Fruit fly (Drosophila melanogaster) whole organism, embryonic: ENCODE measurements around the gene CG13965.

Experiments
- B-H2 ChIP-seq: fragments of 200-800 bp; sonication (Bioruptor generic); optimal IDR thresholded peaks from 2 replicates; lab custom pipeline; 2018; ENCODE audit warnings: missing biosample characterization, mild to moderate bottlenecking, missing genetic modification characterization
- CG11093 ChIP-seq: fragments of 200-800 bp; sonication (Bioruptor generic); IDR thresholded peaks from 3 replicates; pipeline ENCODE4 v1.3.6; 2022; ENCODE audit warnings: missing biosample characterization, missing genetic modification characterization
- CG13775 ChIP-seq: fragments of 200-800 bp; sonication (Bioruptor generic); optimal IDR thresholded peaks from 3 replicates; lab custom pipeline; 2017; ENCODE audit warnings: missing biosample characterization, mild to moderate bottlenecking, missing genetic modification characterization
- CG15479 ChIP-seq: fragments of 200-800 bp; sonication (Bioruptor generic); optimal IDR thresholded peaks from 3 replicates; lab custom pipeline; 2019; ENCODE audit warnings: missing biosample characterization, mild to moderate bottlenecking, missing genetic modification characterization, moderate library complexity
- CG1602 ChIP-seq: fragments of 200-800 bp; sonication (Bioruptor generic); optimal IDR thresholded peaks from 3 replicates; lab custom pipeline; 2016; ENCODE audit warnings: missing biosample characterization, missing genetic modification characterization
- CG1647 ChIP-seq: fragments of 200-800 bp; sonication (Bioruptor generic); optimal IDR thresholded peaks from 3 replicates; lab custom pipeline; 2016; ENCODE audit warnings: missing biosample characterization, missing genetic modification characterization
- CG16813 ChIP-seq: fragments of 200-800 bp; sonication (Bioruptor generic); IDR thresholded peaks from 3 replicates; pipeline ENCODE4 v1.3.6; 2022; ENCODE audit warnings: missing biosample characterization, missing genetic modification characterization; ENCODE audit not compliant: partially characterized antibody
- CG16815 ChIP-seq: fragments of 200-800 bp; sonication (Bioruptor generic); optimal IDR thresholded peaks from 3 replicates; lab custom pipeline; 2017; ENCODE audit warnings: missing biosample characterization, mild to moderate bottlenecking, missing genetic modification characterization
- CG17359 ChIP-seq: fragments of 200-800 bp; sonication (Bioruptor generic); optimal IDR thresholded peaks from 3 replicates; lab custom pipeline; 2018; ENCODE audit warnings: missing biosample characterization, mild to moderate bottlenecking, missing genetic modification characterization, moderate library complexity
- CG17568 ChIP-seq: fragments of 200-800 bp; sonication (Bioruptor generic); optimal IDR thresholded peaks from 2 replicates; lab custom pipeline; 2018; ENCODE audit warnings: missing biosample characterization, mild to moderate bottlenecking, missing genetic modification characterization, moderate library complexity
- CG17802 ChIP-seq: fragments of 200-800 bp; sonication (Bioruptor generic); optimal IDR thresholded peaks from 2 replicates; lab custom pipeline; 2018; ENCODE audit warnings: missing biosample characterization, mild to moderate bottlenecking, missing genetic modification characterization, moderate library complexity
- CG18011 ChIP-seq: fragments of 200-800 bp; sonication (Bioruptor generic); optimal IDR thresholded peaks from 2 replicates; lab custom pipeline; 2017; ENCODE audit warnings: missing biosample characterization, missing genetic modification characterization, mild to moderate bottlenecking, moderate library complexity, missing genotype
- CG18262 ChIP-seq: fragments of 200-800 bp; optimal IDR thresholded peaks from 3 replicates; lab custom pipeline; 2019; ENCODE audit warnings: missing biosample characterization, mild to moderate bottlenecking, missing genetic modification characterization, moderate library complexity
- CG18619 ChIP-seq: fragments of 200-800 bp; sonication (Bioruptor generic); optimal IDR thresholded peaks from 3 replicates; lab custom pipeline; 2017; ENCODE audit warnings: missing biosample characterization, mild to moderate bottlenecking, missing genetic modification characterization
- CG31388 ChIP-seq: fragments of 200-800 bp; sonication (Bioruptor generic); optimal IDR thresholded peaks from 2 replicates; lab custom pipeline; 2016; ENCODE audit warnings: missing biosample characterization, missing genetic modification characterization
- CG31441 ChIP-seq: fragments of 200-800 bp; sonication (Bioruptor generic); IDR thresholded peaks from 2 replicates; pipeline ENCODE4 v1.3.6; 2022; ENCODE audit warnings: missing biosample characterization, missing genetic modification characterization
- CG42726 ChIP-seq: fragments of 200-800 bp; sonication (Bioruptor generic); IDR thresholded peaks from 2 replicates; pipeline ENCODE4 v1.3.6; 2022; ENCODE audit warnings: missing biosample characterization, missing genetic modification characterization; ENCODE audit not compliant: partially characterized antibody
- CG5953 ChIP-seq: fragments of 200-800 bp; sonication (Bioruptor generic); IDR thresholded peaks from 2 replicates; pipeline ENCODE4 v1.3.6; 2022; ENCODE audit warnings: missing biosample characterization, missing genetic modification characterization
- CG6272 ChIP-seq: fragments of 200-800 bp; sonication (Bioruptor generic); IDR thresholded peaks from 2 replicates; pipeline ENCODE4 v1.3.6; 2022; ENCODE audit warnings: missing biosample characterization, missing genetic modification characterization
- CG6854 ChIP-seq: fragments of 200-800 bp; sonication (Bioruptor generic); optimal IDR thresholded peaks from 3 replicates; lab custom pipeline; 2017; ENCODE audit warnings: missing biosample characterization, mild to moderate bottlenecking, missing genetic modification characterization
- CG7987 ChIP-seq: fragments of 200-800 bp; sonication (Bioruptor generic); optimal IDR thresholded peaks from 2 replicates; lab custom pipeline; 2018; ENCODE audit warnings: missing biosample characterization, mild to moderate bottlenecking, missing genetic modification characterization, moderate library complexity
- CG8388 ChIP-seq: fragments of 200-800 bp; sonication (Bioruptor generic); optimal IDR thresholded peaks from 2 replicates; lab custom pipeline; 2019; ENCODE audit warnings: missing biosample characterization, mild to moderate bottlenecking, missing genetic modification characterization, moderate library complexity
- CG9609 ChIP-seq: fragments of 200-800 bp; sonication (Bioruptor generic); optimal IDR thresholded peaks from 3 replicates; lab custom pipeline; 2016; ENCODE audit warnings: missing biosample characterization, missing genetic modification characterization
- Dek ChIP-seq: fragments of 200-800 bp; sonication (Bioruptor generic); optimal IDR thresholded peaks from 3 replicates; lab custom pipeline; 2019; ENCODE audit warnings: missing biosample characterization, mild to moderate bottlenecking, missing genetic modification characterization, moderate library complexity
- Doc2 ChIP-seq: fragments of 200-800 bp; sonication (Bioruptor generic); IDR thresholded peaks from 2 replicates; pipeline ENCODE4 v1.3.6; 2022; ENCODE audit warnings: missing biosample characterization, missing genetic modification characterization
- Fer3 ChIP-seq: fragments of 200-800 bp; sonication (Bioruptor generic); optimal IDR thresholded peaks from 2 replicates; lab custom pipeline; 2018; ENCODE audit warnings: missing biosample characterization, mild to moderate bottlenecking, missing genetic modification characterization, moderate library complexity
- HmgD ChIP-seq: fragments of 200-800 bp; sonication (Bioruptor generic); optimal IDR thresholded peaks from 3 replicates; lab custom pipeline; 2016; ENCODE audit warnings: missing biosample characterization, missing genetic modification characterization
- Max ChIP-seq: fragments of 200-800 bp; sonication (Bioruptor generic); optimal IDR thresholded peaks from 2 replicates; lab custom pipeline; 2016; ENCODE audit warnings: missing biosample characterization, mild to moderate bottlenecking, missing genetic modification characterization
- Oli ChIP-seq: fragments of 200-800 bp; sonication (Bioruptor generic); optimal IDR thresholded peaks from 2 replicates; lab custom pipeline; 2018; ENCODE audit warnings: missing biosample characterization, mild to moderate bottlenecking, missing genetic modification characterization, moderate library complexity
- Optix ChIP-seq: fragments of 200-800 bp; sonication (Bioruptor generic); IDR thresholded peaks from 3 replicates; pipeline ENCODE4 v1.3.6; 2022; ENCODE audit warnings: missing biosample characterization, missing genetic modification characterization
- Pdp1 ChIP-seq, 2 experiments: fragments of 200-800 bp; sonication (Bioruptor generic); optimal IDR thresholded peaks; 3 replicates each; lab custom pipeline; 2016; ENCODE audit warnings: missing biosample characterization in 2 of 2, missing genetic modification characterization in 2 of 2, mild to moderate bottlenecking in 1 of 2, moderate library complexity in 1 of 2
- Rfx ChIP-seq: fragments of 200-800 bp; sonication (Bioruptor generic); IDR thresholded peaks from 2 replicates; pipeline ENCODE4 v1.3.6; 2022; ENCODE audit warnings: missing biosample characterization, missing genetic modification characterization
- Ssrp ChIP-seq: fragments of 200-800 bp; sonication (Bioruptor generic); optimal IDR thresholded peaks from 2 replicates; lab custom pipeline; 2018; ENCODE audit warnings: missing biosample characterization, mild to moderate bottlenecking, missing genetic modification characterization, moderate library complexity
- Trl ChIP-seq, 3 experiments: fragments of >200 bp in 2 of 3; fragments of 200-800 bp in 1 of 3; sonication (Bioruptor generic) in 1 of 3; optimal IDR thresholded peaks; 2 replicates in 1 of 3; 3 replicates in 2 of 3; lab custom pipeline; 2016 to 2017; ENCODE audit warnings: missing biosample characterization in 1 of 3, missing genetic modification characterization in 1 of 3
- YL-1 ChIP-seq: fragments of 200-800 bp; sonication (Bioruptor generic); optimal IDR thresholded peaks from 3 replicates; lab custom pipeline; 2017; ENCODE audit warnings: missing biosample characterization, mild to moderate bottlenecking, missing genetic modification characterization
- ap ChIP-seq: fragments of 200-800 bp; sonication (Bioruptor generic); IDR thresholded peaks from 2 replicates; pipeline ENCODE4 v1.3.6; 2022; ENCODE audit warnings: missing biosample characterization, missing genetic modification characterization
- ato ChIP-seq: fragments of 200-800 bp; sonication (Bioruptor generic); IDR thresholded peaks from 2 replicates; pipeline ENCODE4 v1.3.6; 2022; ENCODE audit warnings: missing biosample characterization, missing genetic modification characterization; ENCODE audit not compliant: partially characterized antibody
- bowl ChIP-seq: fragments of 200-800 bp; sonication (Bioruptor generic); IDR thresholded peaks from 2 replicates; pipeline ENCODE4 v1.3.6; 2022; ENCODE audit warnings: missing biosample characterization, missing genetic modification characterization
- cato ChIP-seq: fragments of 200-800 bp; sonication (Bioruptor generic); optimal IDR thresholded peaks from 2 replicates; lab custom pipeline; 2016; ENCODE audit warnings: missing biosample characterization, missing genetic modification characterization, borderline replicate concordance
- crol ChIP-seq: fragments of 200-800 bp; sonication (Bioruptor generic); IDR thresholded peaks from 2 replicates; pipeline ENCODE4 v1.3.6; 2022; ENCODE audit warnings: missing biosample characterization, missing genetic modification characterization
- eyg ChIP-seq: fragments of 200-800 bp; sonication (Bioruptor generic); optimal IDR thresholded peaks from 3 replicates; lab custom pipeline; 2016; ENCODE audit warnings: missing biosample characterization, missing genetic modification characterization
- fd96Cb ChIP-seq: fragments of 200-800 bp; sonication (Bioruptor generic); optimal IDR thresholded peaks from 2 replicates; lab custom pipeline; 2018; ENCODE audit warnings: missing biosample characterization, mild to moderate bottlenecking, missing genetic modification characterization, moderate library complexity
- grn ChIP-seq: fragments of 200-800 bp; sonication (Bioruptor generic); optimal IDR thresholded peaks from 3 replicates; lab custom pipeline; 2017; ENCODE audit warnings: missing biosample characterization, missing genetic modification characterization
- insv ChIP-seq, 2 experiments: fragments of 200-800 bp; sonication (Bioruptor generic); optimal IDR thresholded peaks; 3 replicates each; lab custom pipeline; 2016 to 2018; ENCODE audit warnings: missing biosample characterization in 2 of 2, missing genetic modification characterization in 2 of 2
- jing ChIP-seq: fragments of 200-800 bp; sonication (Bioruptor generic); optimal IDR thresholded peaks from 2 replicates; lab custom pipeline; 2018; ENCODE audit warnings: missing biosample characterization, mild to moderate bottlenecking, missing genetic modification characterization
- kah ChIP-seq: fragments of 200-800 bp; sonication (Bioruptor generic); optimal IDR thresholded peaks from 2 replicates; lab custom pipeline; 2018; ENCODE audit warnings: missing biosample characterization, mild to moderate bottlenecking, missing genetic modification characterization
- pros ChIP-seq: fragments of 200-800 bp; sonication (Bioruptor generic); optimal IDR thresholded peaks from 3 replicates; lab custom pipeline; 2019; ENCODE audit warnings: missing biosample characterization, mild to moderate bottlenecking, missing genetic modification characterization, moderate library complexity
- unpg ChIP-seq: fragments of 200-800 bp; sonication (Bioruptor generic); optimal IDR thresholded peaks from 3 replicates; lab custom pipeline; 2018; ENCODE audit warnings: missing biosample characterization, mild to moderate bottlenecking, missing genetic modification characterization, moderate library complexity
- zfh2 ChIP-seq: fragments of 200-800 bp; sonication (Bioruptor generic); optimal IDR thresholded peaks from 2 replicates; lab custom pipeline; 2016; ENCODE audit warnings: missing biosample characterization, missing genetic modification characterization

CG13965 gene

dm6 chr2L:19941352-19941851, 20.8 kb downstream of the CG13965 start (continued):
- peak; percentile 80 for TF ChIP-seq CG8388 (GFP tag; lab: Kevin White, UChicago)
- TF ChIP-seq CG7987 (GFP tag; lab: Kevin White, UChicago), result peak; percentile 39
- TF ChIP-seq kah (GFP tag; lab: Kevin White, UChicago), result peak; percentile 25
- no peak for TF ChIP-seq YL-1 (GFP tag; lab: Kevin White, UChicago)
- TF ChIP-seq Pdp1 (GFP tag; optimal IDR thresholded peaks at IDR 0.05; lab: Kevin White, UChicago), result peak; percentile 59 to 71
- TF ChIP-seq fd96Cb (tag; lab: Kevin White, UChicago), result peak; percentile 73
- no peak for TF ChIP-seq Max (GFP tag; lab: Kevin White, UChicago)
- TF ChIP-seq eyg (GFP tag; lab: Kevin White, UChicago), result no peak
- TF ChIP-seq unpg (GFP tag; lab: Kevin White, UChicago), result peak; percentile 82
- no peak for TF ChIP-seq CG31388 (GFP tag; lab: Kevin White, UChicago)
- TF ChIP-seq Dek (tag; lab: Kevin White, UChicago), result peak; percentile 79
- peak; percentile 78; the same call in 2 of the 3 replicates for TF ChIP-seq Optix
- TF ChIP-seq CG6854, result peak; percentile 45
- TF ChIP-seq ap, result peak; percentile 80
- no peak for TF ChIP-seq pros (GFP tag; lab: Kevin White, UChicago)
- peak; percentile 70 for TF ChIP-seq bowl (GFP tag; lab: Robert Waterston, UW)
- peak; percentile 80 for TF ChIP-seq CG13775 (GFP tag; lab: Kevin White, UChicago)
- TF ChIP-seq CG15479 (GFP tag; lab: Kevin White, UChicago), result no peak
- peak; percentile 89 for TF ChIP-seq CG9609 (GFP tag; lab: Kevin White, UChicago)
- peak; percentile 34; the same call in 1 of the 2 replicates for TF ChIP-seq crol
- no peak for TF ChIP-seq Trl (optimal IDR thresholded peaks at IDR 0.05; lab: Kevin White, UChicago)
- TF ChIP-seq Trl (GFP tag; optimal IDR thresholded peaks at IDR 0.05; lab: Kevin White, UChicago), result peak; percentile 83
- peak; percentile 89 for TF ChIP-seq CG11093 (GFP tag; lab: Robert Waterston, UW)
- TF ChIP-seq CG6272 (GFP tag; lab: Robert Waterston, UW), result peak; percentile 86
- peak; percentile 79 for TF ChIP-seq CG18619
- TF ChIP-seq B-H2 (GFP tag; lab: Kevin White, UChicago), result no peak
- TF ChIP-seq CG16815 (GFP tag; lab: Kevin White, UChicago), result peak; percentile 64
- peak in 1 of 2 experiments; percentile 11 for TF ChIP-seq insv (GFP tag; optimal IDR thresholded peaks at IDR 0.05; lab: Kevin White, UChicago)
- TF ChIP-seq CG42726, result no peak
- TF ChIP-seq CG17802 (tag; lab: Kevin White, UChicago), result peak; percentile 16
- peak; percentile 50; the same call in 1 of the 2 replicates for TF ChIP-seq Doc2 (GFP tag; lab: Robert Waterston, UW)
- no peak for TF ChIP-seq CG16813 (GFP tag; lab: Robert Waterston, UW)
- peak; percentile 85 for TF ChIP-seq Oli (tag; lab: Kevin White, UChicago)
- peak; percentile 35 for TF ChIP-seq CG18011 (GFP tag; lab: Kevin White, UChicago)
- peak; percentile 80 for TF ChIP-seq Fer3 (tag; lab: Kevin White, UChicago)
- peak; percentile 87 for TF ChIP-seq Rfx (GFP tag; lab: Robert Waterston, UW)
- peak; percentile 72 for TF ChIP-seq CG5953 (GFP tag; lab: Robert Waterston, UW)
- TF ChIP-seq Ssrp (tag; lab: Kevin White, UChicago), result peak; percentile 74
- peak; percentile 82 for TF ChIP-seq CG18262 (tag; lab: Kevin White, UChicago)
- TF ChIP-seq grn (GFP tag; lab: Kevin White, UChicago), result peak; percentile 28
- peak; percentile 76 for TF ChIP-seq cato
- TF ChIP-seq jing (GFP tag; lab: Kevin White, UChicago), result peak; percentile 72
- no peak for TF ChIP-seq ato (GFP tag; lab: Robert Waterston, UW)
- peak; percentile 68 for TF ChIP-seq HmgD (GFP tag; lab: Kevin White, UChicago)
- peak; percentile 82 for TF ChIP-seq CG17359 (tag; lab: Kevin White, UChicago)
- peak; percentile 75 for TF ChIP-seq CG1602 (GFP tag; lab: Kevin White, UChicago)
- TF ChIP-seq zfh2 (GFP tag; lab: Kevin White, UChicago), result peak; percentile 91
- TF ChIP-seq CG31441 (GFP tag; lab: Robert Waterston, UW), result peak; percentile 71
- TF ChIP-seq CG1647 (GFP tag; lab: Kevin White, UChicago), result no peak
- TF ChIP-seq CG17568, result peak; percentile 57
